Worm (Caenorhabditis elegans) whole organism, late embryonic: Measurements from ENCODE around the gene T08G2.2.

Experiments
- C08G9.2 ChIP-seq: sonication (generic microtip); optimal IDR thresholded peaks from 2 replicates; lab custom pipeline; 2016; ENCODE audit warnings: mild to moderate bottlenecking, missing genetic modification characterization, moderate library complexity, missing compliant biosample characterization
- C38D4.7 ChIP-seq: fragments of 200-800 bp; sonication (Bioruptor generic); optimal IDR thresholded peaks from 2 replicates; lab custom pipeline; 2018; ENCODE audit warnings: mild to moderate bottlenecking, missing genetic modification characterization, moderate library complexity, missing compliant biosample characterization
- F13H6.1 ChIP-seq: sonication (generic microtip); optimal IDR thresholded peaks from 2 replicates; lab custom pipeline; 2016; ENCODE audit warnings: missing genetic modification characterization, missing compliant biosample characterization
- K02D7.2 ChIP-seq: sonication (generic microtip); optimal IDR thresholded peaks from 2 replicates; lab custom pipeline; 2017; ENCODE audit warnings: mild to moderate bottlenecking, missing genetic modification characterization, missing compliant biosample characterization
- K09A11.1 ChIP-seq: sonication (generic microtip); optimal IDR thresholded peaks from 2 replicates; lab custom pipeline; 2017; ENCODE audit warnings: antibody characterized with exemption, mild to moderate bottlenecking, missing genetic modification characterization, missing compliant biosample characterization; ENCODE audit not compliant: insufficient read depth
- Y22D7AL.16 ChIP-seq: sonication (generic microtip); optimal IDR thresholded peaks from 2 replicates; lab custom pipeline; 2016; ENCODE audit warnings: missing genetic modification characterization, missing compliant biosample characterization
- ama-1 ChIP-seq: fragments of 150-350 bp; optimal IDR thresholded peaks from 2 replicates; lab custom pipeline; 2014
- ceh-14 ChIP-seq: sonication (generic microtip); optimal IDR thresholded peaks from 2 replicates; lab custom pipeline; 2016; ENCODE audit warnings: missing genotype, missing genetic modification characterization, missing compliant biosample characterization
- ceh-18 ChIP-seq: sonication (generic microtip); optimal IDR thresholded peaks from 2 replicates; lab custom pipeline; 2016; ENCODE audit warnings: missing genetic modification characterization, missing compliant biosample characterization
- ceh-22 ChIP-seq: sonication (generic microtip); optimal IDR thresholded peaks from 2 replicates; lab custom pipeline; 2017; ENCODE audit warnings: missing biosample characterization, missing genetic modification characterization
- ceh-30 ChIP-seq: fragments of 150-350 bp; optimal IDR thresholded peaks from 2 replicates; lab custom pipeline; 2014; ENCODE audit warnings: missing biosample characterization, missing genetic modification characterization
- ceh-48 ChIP-seq: sonication (generic microtip); optimal IDR thresholded peaks from 2 replicates; lab custom pipeline; 2016; ENCODE audit warnings: missing genetic modification characterization, inconsistent platforms, missing compliant biosample characterization
- dmd-4 ChIP-seq: sonication (generic microtip); optimal IDR thresholded peaks from 2 replicates; lab custom pipeline; 2016; ENCODE audit warnings: borderline replicate concordance, missing genetic modification characterization, missing compliant biosample characterization
- dve-1 ChIP-seq: sonication (generic microtip); optimal IDR thresholded peaks from 2 replicates; lab custom pipeline; 2017; ENCODE audit warnings: antibody characterized with exemption, mild to moderate bottlenecking, missing genetic modification characterization, missing compliant biosample characterization
- elt-2 ChIP-seq: sonication (generic microtip); optimal IDR thresholded peaks from 2 replicates; lab custom pipeline; 2016; ENCODE audit warnings: missing genetic modification reagents, missing genetic modification characterization, missing compliant biosample characterization
- eyg-1 ChIP-seq: sonication (generic microtip); optimal IDR thresholded peaks from 2 replicates; lab custom pipeline; 2016; ENCODE audit warnings: missing genotype, missing genetic modification characterization, missing compliant biosample characterization
- fax-1 ChIP-seq: sonication (generic microtip); optimal IDR thresholded peaks from 2 replicates; lab custom pipeline; 2016; ENCODE audit warnings: missing genotype, missing genetic modification characterization, missing compliant biosample characterization
- fkh-6 ChIP-seq: sonication (generic microtip); optimal IDR thresholded peaks from 2 replicates; lab custom pipeline; 2016; ENCODE audit warnings: missing genetic modification characterization, missing compliant biosample characterization
- gmeb-2 ChIP-seq: sonication (generic microtip); optimal IDR thresholded peaks from 2 replicates; lab custom pipeline; 2016; ENCODE audit warnings: missing genetic modification characterization, inconsistent platforms, missing compliant biosample characterization
- hlh-13 ChIP-seq: fragments of 200-800 bp; sonication (Bioruptor generic); optimal IDR thresholded peaks from 2 replicates; lab custom pipeline; 2018; ENCODE audit warnings: mild to moderate bottlenecking, missing genetic modification characterization, missing compliant biosample characterization
- hlh-15 ChIP-seq: sonication (generic microtip); optimal IDR thresholded peaks from 2 replicates; lab custom pipeline; 2016; ENCODE audit warnings: missing genetic modification characterization, missing compliant biosample characterization
- hlh-30 ChIP-seq: sonication (generic microtip); optimal IDR thresholded peaks from 2 replicates; lab custom pipeline; 2017; ENCODE audit warnings: antibody characterized with exemption, missing genetic modification characterization, missing compliant biosample characterization; ENCODE audit not compliant: insufficient read depth
- hlh-8 ChIP-seq: sonication (generic microtip); optimal IDR thresholded peaks from 2 replicates; lab custom pipeline; 2016; ENCODE audit warnings: missing genotype, missing genetic modification characterization, missing compliant biosample characterization
- lim-6 ChIP-seq: sonication (generic microtip); optimal IDR thresholded peaks from 2 replicates; lab custom pipeline; 2016; ENCODE audit warnings: missing genetic modification characterization, missing compliant biosample characterization
- lin-11 ChIP-seq: fragments of 200-800 bp; sonication (Bioruptor generic); optimal IDR thresholded peaks from 2 replicates; lab custom pipeline; 2018; ENCODE audit warnings: mild to moderate bottlenecking, missing genetic modification characterization, missing compliant biosample characterization
- madf-2 ChIP-seq: sonication (generic microtip); optimal IDR thresholded peaks from 2 replicates; lab custom pipeline; 2017; ENCODE audit warnings: missing genetic modification characterization, missing compliant biosample characterization
- nfya-1 ChIP-seq: sonication (generic microtip); optimal IDR thresholded peaks from 2 replicates; lab custom pipeline; 2017; ENCODE audit warnings: missing genetic modification characterization, mild to moderate bottlenecking, missing compliant biosample characterization, antibody characterized with exemption, moderate library complexity
- nhr-11 ChIP-seq: fragments of 150-350 bp; optimal IDR thresholded peaks from 2 replicates; lab custom pipeline; 2014; ENCODE audit warnings: missing biosample characterization, missing genetic modification characterization
- npax-4 ChIP-seq: sonication (generic microtip); optimal IDR thresholded peaks from 2 replicates; lab custom pipeline; 2016; ENCODE audit warnings: missing genetic modification characterization, missing compliant biosample characterization
- pat-9 ChIP-seq: fragments of 200-800 bp; sonication (Bioruptor generic); optimal IDR thresholded peaks from 2 replicates; lab custom pipeline; 2018; ENCODE audit warnings: mild to moderate bottlenecking, missing genetic modification characterization, moderate library complexity, missing compliant biosample characterization
- pax-1 ChIP-seq: fragments of 150-350 bp; optimal IDR thresholded peaks from 2 replicates; lab custom pipeline; 2014; ENCODE audit warnings: missing biosample characterization, missing genetic modification characterization
- pha-2 ChIP-seq: sonication (generic microtip); optimal IDR thresholded peaks from 2 replicates; lab custom pipeline; 2017; ENCODE audit warnings: mild to moderate bottlenecking, missing genetic modification characterization, missing compliant biosample characterization
- pha-4 ChIP-seq: fragments of 150-350 bp; optimal IDR thresholded peaks from 2 replicates; lab custom pipeline; 2018; ENCODE audit warnings: missing biosample characterization, missing genetic modification reagents, missing genetic modification characterization
- pqm-1 ChIP-seq: sonication (generic microtip); optimal IDR thresholded peaks from 2 replicates; lab custom pipeline; 2016; ENCODE audit warnings: missing genetic modification characterization, missing compliant biosample characterization
- pros-1 ChIP-seq: fragments of 150-350 bp; optimal IDR thresholded peaks from 2 replicates; lab custom pipeline; 2014; ENCODE audit warnings: missing biosample characterization, missing genetic modification reagents, missing genetic modification characterization
- ref-2 ChIP-seq: sonication (generic microtip); optimal IDR thresholded peaks from 2 replicates; lab custom pipeline; 2016; ENCODE audit warnings: missing genetic modification characterization, missing compliant biosample characterization
- sox-2 ChIP-seq: fragments of 200-800 bp; sonication (Bioruptor generic); IDR thresholded peaks from 2 replicates; pipeline ENCODE4 v1.3.6; 2022; ENCODE audit warnings: missing genetic modification reagents, missing genetic modification characterization, missing compliant biosample characterization
- sox-4 ChIP-seq: sonication (generic microtip); optimal IDR thresholded peaks from 2 replicates; lab custom pipeline; 2017; ENCODE audit warnings: mild to moderate bottlenecking, missing genetic modification characterization, inconsistent platforms, missing compliant biosample characterization
- syd-9 ChIP-seq: sonication (generic microtip); optimal IDR thresholded peaks from 2 replicates; lab custom pipeline; 2016; ENCODE audit warnings: mild to moderate bottlenecking, missing genetic modification characterization, moderate library complexity, missing compliant biosample characterization
- tbx-2 ChIP-seq: sonication (generic microtip); optimal IDR thresholded peaks from 2 replicates; lab custom pipeline; 2016; ENCODE audit warnings: missing genetic modification characterization, missing compliant biosample characterization
- tbx-7 ChIP-seq: sonication (generic microtip); optimal IDR thresholded peaks from 2 replicates; lab custom pipeline; 2016; ENCODE audit warnings: missing genotype, missing genetic modification characterization, missing compliant biosample characterization
- unc-55 ChIP-seq: sonication (generic microtip); optimal IDR thresholded peaks from 2 replicates; lab custom pipeline; 2017; ENCODE audit warnings: missing biosample characterization, missing genetic modification reagents, missing genetic modification characterization
- zip-5 ChIP-seq: sonication (generic microtip); optimal IDR thresholded peaks from 2 replicates; lab custom pipeline; 2016; ENCODE audit warnings: missing genetic modification characterization, missing compliant biosample characterization

Gene T08G2.2

DNA sequence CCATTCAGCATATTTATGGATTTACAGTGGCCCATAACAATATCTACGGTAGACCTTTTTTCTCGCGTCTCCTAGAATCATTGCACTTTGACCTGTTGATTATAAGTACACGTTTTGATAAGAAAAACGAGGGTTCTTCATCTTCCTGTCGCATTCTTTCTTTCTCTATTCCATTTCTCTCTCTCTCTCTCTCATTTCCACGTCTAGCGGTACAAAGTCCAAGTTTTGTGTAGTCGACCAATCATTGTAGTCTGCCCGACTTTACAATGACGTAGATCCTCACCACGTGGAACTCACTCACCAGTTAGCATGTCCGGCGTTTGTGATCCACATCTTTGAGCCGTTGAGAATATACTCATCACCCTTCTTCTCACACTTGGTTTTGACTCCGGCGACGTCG is 7.0 kb upstream of the T08G2.2 start:
- peak; percentile 7 for TF ChIP-seq ceh-18 (tag; lab: Kevin White, UChicago)
- peak; percentile 86 for TF ChIP-seq nfya-1 (tag; lab: Kevin White, UChicago)
- peak; percentile 65 for TF ChIP-seq unc-55 (GFP tag; lab: Kevin White, UChicago)
- TF ChIP-seq lim-6 (tag; lab: Kevin White, UChicago), result no peak

DNA sequence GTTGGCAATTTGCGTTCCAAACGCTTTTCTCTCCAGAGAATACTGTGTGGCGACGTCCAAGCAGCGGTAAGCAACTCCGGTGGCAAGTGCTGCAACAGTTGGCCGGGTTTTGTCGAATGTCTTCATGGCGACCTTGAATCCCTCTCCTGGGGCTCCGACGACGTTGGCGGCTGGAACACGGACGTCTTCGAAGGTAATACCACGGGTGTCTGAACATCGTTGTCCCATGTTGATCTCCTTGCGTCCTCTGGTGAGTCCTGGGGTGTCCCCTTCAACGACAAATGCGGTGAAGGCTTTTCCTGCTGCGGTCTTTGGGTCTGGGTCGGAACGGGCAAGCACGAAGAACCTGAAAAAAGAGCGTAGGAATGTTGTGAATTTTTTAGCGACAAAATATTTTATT is 6.6 kb upstream of the T08G2.2 start:
- TF ChIP-seq ceh-14 (tag; lab: Kevin White, UChicago) (no peak), lim-6 (tag; lab: Kevin White, UChicago) (no peak), npax-4 (tag; lab: Kevin White, UChicago) (no peak), gmeb-2 (tag; lab: Kevin White, UChicago) (no peak), Y22D7AL.16 (tag; lab: Kevin White, UChicago) (no peak), madf-2 (tag; lab: Kevin White, UChicago) (no peak), sox-2 (GFP tag; lab: Robert Waterston, UW) (no peak), sox-4 (tag; lab: Kevin White, UChicago) (no peak), ceh-18 (tag; lab: Kevin White, UChicago) (no peak), fax-1 (tag; lab: Kevin White, UChicago) (no peak), K02D7.2 (no peak), C38D4.7 (no peak), zip-5 (no peak), ama-1 (no peak), lin-11 (tag; lab: Kevin White, UChicago) (no peak), hlh-30 (no peak), pax-1 (no peak), dmd-4 (no peak)

DNA sequence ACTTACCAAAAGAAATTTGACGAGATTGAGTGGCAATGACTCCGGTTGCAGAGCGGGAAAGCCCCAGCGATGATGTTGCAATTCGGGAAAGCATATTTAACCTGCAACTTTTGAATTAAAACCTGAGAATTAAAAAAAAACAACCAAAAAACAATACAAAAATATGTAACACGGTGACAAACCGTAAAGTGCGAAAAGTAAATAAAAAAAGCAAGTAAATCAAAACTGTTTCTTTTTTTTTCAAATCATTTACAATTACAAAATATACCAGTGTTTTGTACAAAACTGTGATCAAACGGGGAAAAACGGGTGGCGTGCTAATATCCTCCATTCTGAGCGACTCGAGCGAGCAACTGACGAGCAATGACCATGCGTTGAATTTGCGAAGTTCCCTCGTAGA is 5.6 kb upstream of the T08G2.2 start, which contains the start of gene acdh-10:
TSS of gene acdh-10 (minus strand) at position 101 of the 400 bp plus-strand sequence.
- TF ChIP-seq pqm-1 (no peak), C08G9.2 (no peak), ref-2 (tag; lab: Kevin White, UChicago) (no peak), pax-1 (no peak), pha-2 (no peak), pros-1 (tag; lab: Kevin White, UChicago) (no peak), fkh-6 (tag; lab: Kevin White, UChicago) (no peak), ceh-48 (tag; lab: Kevin White, UChicago) (no peak), hlh-8 (tag; lab: Kevin White, UChicago) (no peak), ama-1 (no peak), gmeb-2 (tag; lab: Kevin White, UChicago) (no peak), K09A11.1 (tag; lab: Kevin White, UChicago) (no peak), nhr-11 (tag; lab: Kevin White, UChicago) (no peak), F13H6.1 (tag; lab: Kevin White, UChicago) (no peak)

DNA sequence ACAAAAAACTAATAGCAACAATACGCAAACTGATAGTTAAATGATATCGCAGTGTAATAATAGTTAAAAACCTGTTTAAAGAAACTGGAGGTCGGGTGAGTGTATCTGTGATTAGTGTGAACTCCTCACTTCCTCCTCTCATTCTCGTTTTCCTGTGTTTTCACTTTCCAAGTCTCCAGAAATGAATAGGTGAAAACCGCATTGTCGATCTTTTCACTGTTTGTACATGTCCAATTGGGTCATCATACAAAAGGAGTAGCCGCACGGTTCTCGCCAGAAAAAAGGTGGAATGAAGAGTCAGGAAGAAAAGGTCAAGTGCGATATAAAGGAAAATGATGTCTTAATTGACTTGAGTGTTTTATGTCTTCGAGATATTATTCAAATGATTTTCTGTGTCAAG is 2.3 kb upstream of the T08G2.2 start:
- TF ChIP-seq ceh-22 (tag; lab: Kevin White, UChicago), result no peak
- TF ChIP-seq elt-2, result no peak
- TF ChIP-seq hlh-15 (tag; lab: Kevin White, UChicago), result no peak
- TF ChIP-seq tbx-2, result no peak
- no peak for TF ChIP-seq eyg-1
- no peak for TF ChIP-seq lim-6 (tag; lab: Kevin White, UChicago)
- TF ChIP-seq F13H6.1 (tag; lab: Kevin White, UChicago), result no peak
- no peak for TF ChIP-seq tbx-7 (tag; lab: Kevin White, UChicago)
- no peak for TF ChIP-seq pat-9 (tag; lab: Kevin White, UChicago)
- TF ChIP-seq dve-1 (tag; lab: Kevin White, UChicago), result no peak
- no peak for TF ChIP-seq ama-1
- TF ChIP-seq ceh-48 (tag; lab: Kevin White, UChicago), result no peak
- no peak for TF ChIP-seq sox-4 (tag; lab: Kevin White, UChicago)
- no peak for TF ChIP-seq hlh-8 (tag; lab: Kevin White, UChicago)
- TF ChIP-seq pha-4 (tag; lab: Kevin White, UChicago), result no peak
- TF ChIP-seq syd-9 (tag; lab: Kevin White, UChicago), result no peak
- TF ChIP-seq hlh-13, result no peak
- no peak for TF ChIP-seq ref-2 (tag; lab: Kevin White, UChicago)
- TF ChIP-seq ceh-30, result no peak
- TF ChIP-seq npax-4 (tag; lab: Kevin White, UChicago), result no peak
